Fruit fly (Drosophila melanogaster) whole organism, prepupa: Measurements from ENCODE around the gene CG7362.

Experiments used
- Blimp-1 ChIP-seq: fragments of 200-800 bp; sonication (Bioruptor generic); optimal IDR thresholded peaks from 3 replicates; lab custom pipeline; 2017; ENCODE audit warnings: missing biosample characterization, missing genetic modification characterization, mild to moderate bottlenecking, moderate library complexity, missing genetic modification reagents
- CG10631 ChIP-seq: fragments of 200-800 bp; sonication (Bioruptor generic); optimal IDR thresholded peaks from 2 replicates; lab custom pipeline; 2016; ENCODE audit warnings: missing biosample characterization, missing genetic modification characterization
- CG11294 ChIP-seq: fragments of 200-800 bp; sonication (Bioruptor generic); IDR thresholded peaks from 2 replicates; pipeline ENCODE4 v1.3.6; 2022; ENCODE audit warnings: missing biosample characterization, missing genetic modification characterization
- CG15336 ChIP-seq: fragments of 200-800 bp; sonication (Bioruptor generic); IDR thresholded peaks from 2 replicates; pipeline ENCODE4 v1.3.6; 2022; ENCODE audit warnings: missing biosample characterization, missing genetic modification characterization
- CG31627 ChIP-seq: fragments of 200-800 bp; sonication (Bioruptor generic); optimal IDR thresholded peaks from 3 replicates; lab custom pipeline; 2016; ENCODE audit warnings: missing biosample characterization, missing genetic modification characterization
- CG32006 ChIP-seq: fragments of 200-800 bp; sonication (Bioruptor generic); optimal IDR thresholded peaks from 3 replicates; lab custom pipeline; 2017; ENCODE audit warnings: missing biosample characterization, mild to moderate bottlenecking, missing genetic modification characterization
- CG34406 ChIP-seq: fragments of 200-800 bp; sonication (Bioruptor generic); optimal IDR thresholded peaks from 3 replicates; lab custom pipeline; 2016; ENCODE audit warnings: missing biosample characterization, missing genetic modification characterization
- CG3919 ChIP-seq: fragments of 200-800 bp; sonication (Bioruptor generic); optimal IDR thresholded peaks from 3 replicates; lab custom pipeline; 2016; ENCODE audit warnings: missing biosample characterization, missing genetic modification characterization
- CG6163 ChIP-seq: fragments of 200-800 bp; sonication (Bioruptor generic); IDR thresholded peaks from 3 replicates; pipeline ENCODE4 v1.3.6; 2022; ENCODE audit warnings: missing biosample characterization, missing genetic modification characterization
- CG6276 ChIP-seq: fragments of 200-800 bp; sonication (Bioruptor generic); optimal IDR thresholded peaks from 2 replicates; lab custom pipeline; 2017; ENCODE audit warnings: missing biosample characterization, mild to moderate bottlenecking, missing genetic modification characterization
- CG6854 ChIP-seq: fragments of 200-800 bp; sonication (Bioruptor generic); optimal IDR thresholded peaks from 2 replicates; lab custom pipeline; 2017; ENCODE audit warnings: missing biosample characterization, mild to moderate bottlenecking, missing genetic modification characterization
- CG8632 ChIP-seq: fragments of 200-800 bp; sonication (Bioruptor generic); optimal IDR thresholded peaks from 3 replicates; lab custom pipeline; 2016; ENCODE audit warnings: missing biosample characterization, missing genetic modification characterization
- CG9139 ChIP-seq: fragments of 200-800 bp; sonication (Bioruptor generic); optimal IDR thresholded peaks from 3 replicates; lab custom pipeline; 2017; ENCODE audit warnings: missing biosample characterization, mild to moderate bottlenecking, missing genetic modification characterization
- Eip75B ChIP-seq: fragments of 200-800 bp; sonication (Bioruptor generic); optimal IDR thresholded peaks from 3 replicates; lab custom pipeline; 2016; ENCODE audit warnings: missing biosample characterization, missing genetic modification characterization
- Eip78C ChIP-seq: fragments of 200-800 bp; sonication (Bioruptor generic); peaks from one replicate; lab custom pipeline; 2016; ENCODE audit warnings: missing biosample characterization, missing genetic modification characterization
- Eip93F ChIP-seq: fragments of 200-800 bp; sonication (Bioruptor generic); optimal IDR thresholded peaks from 2 replicates; lab custom pipeline; 2016; ENCODE audit warnings: missing biosample characterization, mild to moderate bottlenecking, missing genetic modification characterization
- Ets21C ChIP-seq: fragments of 200-800 bp; sonication (Bioruptor generic); optimal IDR thresholded peaks from 3 replicates; lab custom pipeline; 2016; ENCODE audit warnings: missing biosample characterization, missing genetic modification characterization
- Gug ChIP-seq: fragments of 200-800 bp; sonication (Bioruptor generic); IDR thresholded peaks from 2 replicates; pipeline ENCODE4 v1.3.6; 2022; ENCODE audit warnings: missing biosample characterization, missing genetic modification characterization
- Hr39 ChIP-seq: fragments of 200-800 bp; sonication (Bioruptor generic); optimal IDR thresholded peaks from 2 replicates; lab custom pipeline; 2016; ENCODE audit warnings: missing biosample characterization, missing genetic modification characterization
- Lpt ChIP-seq: fragments of 200-800 bp; sonication (Bioruptor generic); optimal IDR thresholded peaks from 3 replicates; lab custom pipeline; 2016; ENCODE audit warnings: missing biosample characterization, missing genetic modification characterization
- Met ChIP-seq: fragments of 200-800 bp; sonication (Bioruptor generic); optimal IDR thresholded peaks from 3 replicates; lab custom pipeline; 2016; ENCODE audit warnings: missing biosample characterization, missing genetic modification characterization
- OdsH ChIP-seq: fragments of 200-800 bp; sonication (Bioruptor generic); optimal IDR thresholded peaks from 3 replicates; lab custom pipeline; 2016; ENCODE audit warnings: missing biosample characterization, missing genetic modification characterization
- Smox ChIP-seq: fragments of 200-800 bp; sonication (Bioruptor generic); optimal IDR thresholded peaks from 3 replicates; lab custom pipeline; 2016; ENCODE audit warnings: missing biosample characterization, missing genetic modification characterization
- Sox102F ChIP-seq: fragments of 200-800 bp; sonication (Bioruptor generic); optimal IDR thresholded peaks from 2 replicates; lab custom pipeline; 2016; ENCODE audit warnings: missing biosample characterization, mild to moderate bottlenecking, missing genetic modification characterization
- Sox14 ChIP-seq: fragments of 200-800 bp; sonication (Bioruptor generic); optimal IDR thresholded peaks from 3 replicates; lab custom pipeline; 2016; ENCODE audit warnings: missing biosample characterization, missing genetic modification characterization
- achi ChIP-seq: fragments of 200-800 bp; sonication (Bioruptor generic); optimal IDR thresholded peaks from 3 replicates; lab custom pipeline; 2016; ENCODE audit warnings: missing biosample characterization, missing genetic modification characterization
- dac ChIP-seq: fragments of 200-800 bp; sonication (Bioruptor generic); optimal IDR thresholded peaks from 2 replicates; lab custom pipeline; 2017; ENCODE audit warnings: missing biosample characterization, mild to moderate bottlenecking, missing genetic modification characterization
- dsx ChIP-seq: fragments of 200-800 bp; optimal IDR thresholded peaks from 3 replicates; lab custom pipeline; 2019; ENCODE audit warnings: missing biosample characterization, mild to moderate bottlenecking, missing genetic modification characterization, moderate library complexity; ENCODE audit not compliant: poor library complexity, severe bottlenecking
- esn ChIP-seq: fragments of 200-800 bp; sonication (Bioruptor generic); optimal IDR thresholded peaks from 2 replicates; lab custom pipeline; 2016; ENCODE audit warnings: missing biosample characterization, mild to moderate bottlenecking, missing genetic modification characterization, moderate library complexity
- fd85E ChIP-seq: fragments of 200-800 bp; sonication (Bioruptor generic); optimal IDR thresholded peaks from 3 replicates; lab custom pipeline; 2016; ENCODE audit warnings: missing biosample characterization, missing genetic modification characterization
- fkh ChIP-seq: fragments of 200-800 bp; sonication (Bioruptor generic); optimal IDR thresholded peaks from 3 replicates; lab custom pipeline; 2017; ENCODE audit warnings: missing biosample characterization, mild to moderate bottlenecking, missing genetic modification characterization, moderate library complexity
- lz ChIP-seq: fragments of 200-800 bp; sonication (Bioruptor generic); optimal IDR thresholded peaks from 3 replicates; lab custom pipeline; 2016; ENCODE audit warnings: missing biosample characterization, missing genetic modification characterization
- salr ChIP-seq, 2 experiments: fragments of 200-800 bp; sonication (Bioruptor generic); optimal IDR thresholded peaks; 3 replicates each; lab custom pipeline; 2016 to 2018; ENCODE audit warnings: missing biosample characterization in 2 of 2, missing genetic modification characterization in 2 of 2, mild to moderate bottlenecking in 1 of 2
- spab ChIP-seq: fragments of 200-800 bp; sonication (Bioruptor generic); optimal IDR thresholded peaks from 2 replicates; lab custom pipeline; 2017; ENCODE audit warnings: missing biosample characterization, mild to moderate bottlenecking, missing genetic modification characterization, missing genetic modification reagents
- ss ChIP-seq, 2 experiments: fragments of 200-800 bp; sonication (Bioruptor generic); optimal IDR thresholded peaks; 2 replicates in 1 of 2; 3 replicates in 1 of 2; lab custom pipeline; 2017 to 2018; ENCODE audit warnings: mild to moderate bottlenecking in 2 of 2, missing biosample characterization in 2 of 2, missing genetic modification characterization in 2 of 2, moderate library complexity in 1 of 2
- svp ChIP-seq: fragments of 200-800 bp; sonication (Bioruptor generic); peaks from one replicate; lab custom pipeline; 2016; ENCODE audit warnings: missing biosample characterization, missing genetic modification characterization
- topi ChIP-seq: fragments of 200-800 bp; sonication (Bioruptor generic); optimal IDR thresholded peaks from 3 replicates; lab custom pipeline; 2016; ENCODE audit warnings: missing biosample characterization, missing genetic modification characterization

Gene CG7362

dm6 chr3R:14749077-14749798, 5.0 kb downstream of the CG7362 start (continued):
- TF ChIP-seq CG9139 (GFP tag; lab: Kevin White, UChicago) (peak; percentile 82), Eip75B (GFP tag; lab: Kevin White, UChicago) (peak; percentile 68), topi (GFP tag; lab: Kevin White, UChicago) (peak; percentile 61), Blimp-1 (GFP tag; lab: Kevin White, UChicago) (peak; percentile 32), Smox (GFP tag; lab: Kevin White, UChicago) (no peak), OdsH (no peak), CG34406 (GFP tag; lab: Kevin White, UChicago) (peak; percentile 45), CG8632 (GFP tag; lab: Kevin White, UChicago) (peak; percentile 41), svp (GFP tag; lab: Kevin White, UChicago) (peak; percentile 79), achi (GFP tag; lab: Kevin White, UChicago) (peak; percentile 33), CG3919 (GFP tag; lab: Kevin White, UChicago) (peak; percentile 56), Sox14 (peak; percentile 79), dac (GFP tag; lab: Kevin White, UChicago) (no peak), fd85E (GFP tag; lab: Kevin White, UChicago) (peak; percentile 35), Lpt (GFP tag; lab: Kevin White, UChicago) (no peak), Eip93F (GFP tag; lab: Kevin White, UChicago) (peak; percentile 50), CG32006 (GFP tag; lab: Kevin White, UChicago) (no peak), ss (GFP tag; optimal IDR thresholded peaks at IDR 0.05; lab: Kevin White, UChicago) (peak; percentile 73 to 82), CG31627 (no peak), CG11294 (GFP tag; lab: Robert Waterston, UW) (no peak; the same call in 1 of the 2 replicates), CG6854 (GFP tag; lab: Kevin White, UChicago) (peak; percentile 88), Sox102F (GFP tag; lab: Kevin White, UChicago) (peak; percentile 65), dsx (GFP tag; lab: Kevin White, UChicago) (peak; percentile 79), spab (peak; percentile 64), CG6276 (peak; percentile 34), CG15336 (GFP tag; lab: Robert Waterston, UW) (peak; percentile 60; the same call in 1 of the 2 replicates), esn (peak; percentile 50), Met (peak; percentile 53), fkh (GFP tag; lab: Kevin White, UChicago) (peak; percentile 97), lz (GFP tag; lab: Kevin White, UChicago) (peak; percentile 32)

dm6 chr3R:14748323-14749076, 5.8 kb downstream of the CG7362 start:
- TF ChIP-seq Hr39 (GFP tag; lab: Kevin White, UChicago) (no peak), CG32006 (GFP tag; lab: Kevin White, UChicago) (peak; percentile 52), dsx (GFP tag; lab: Kevin White, UChicago) (no peak), CG6163 (GFP tag; lab: Robert Waterston, UW) (no peak), fkh (GFP tag; lab: Kevin White, UChicago) (peak; percentile 62), salr (GFP tag; optimal IDR thresholded peaks at IDR 0.05; lab: Kevin White, UChicago) (no peak), CG10631 (GFP tag; lab: Kevin White, UChicago) (no peak), Eip78C (GFP tag; lab: Kevin White, UChicago) (peak; percentile 7), Gug (no peak), Ets21C (no peak), Sox102F (GFP tag; lab: Kevin White, UChicago) (no peak)
